Fruit fly (Drosophila melanogaster): ENCODE data around the gene Ucp4C.
A peak's percentile ranks its signal among the peaks of the same experiment; 100 is the strongest.

The Ucp4C gene

dm6 chr2L:5980862-5981432 is 12.6 kb downstream of the Ucp4C start, which contains the start of gene chic (continued):
- TF ChIP-seq Dad (GFP tag; optimal IDR thresholded peaks at IDR 0.05) (peak; percentile 13), fd64A (GFP tag; optimal IDR thresholded peaks at IDR 0.05) (no peak), CG13296 (GFP tag; optimal IDR thresholded peaks at IDR 0.05) (no peak)

- TF ChIP-seq fd64A (GFP tag; optimal IDR thresholded peaks at IDR 0.05) (peak; percentile 25), dm (GFP tag; optimal IDR thresholded peaks at IDR 0.05) (peak; percentile 85), CG11723 (GFP tag; optimal IDR thresholded peaks at IDR 0.05) (no peak), Hmx (GFP tag; optimal IDR thresholded peaks at IDR 0.05) (no peak), crol (GFP tag; IDR thresholded peaks at IDR 0.05) (no peak), Hand (GFP tag; optimal IDR thresholded peaks at IDR 0.05) (no peak), pum (GFP tag; optimal IDR thresholded peaks at IDR 0.05) (no peak), chm (GFP tag; IDR thresholded peaks at IDR 0.05) (no peak), CG8944 (GFP tag; optimal IDR thresholded peaks at IDR 0.05) (no peak), ap (GFP tag; IDR thresholded peaks at IDR 0.05) (no peak), CG12071 (GFP tag; optimal IDR thresholded peaks at IDR 0.05) (peak; percentile 29), Aef1 (GFP tag; IDR thresholded peaks at IDR 0.05) (no peak), Neu2 (GFP tag; optimal IDR thresholded peaks at IDR 0.05; ENCODE audit: borderline replicate concordance) (no peak), sna (GFP tag; IDR thresholded peaks at IDR 0.05; ENCODE audit: partially characterized antibody) (no peak), CG15011 (GFP tag; optimal IDR thresholded peaks at IDR 0.05) (peak; percentile 23), zen (tag; optimal IDR thresholded peaks at IDR 0.05) (peak; percentile 40), CG2116 (GFP tag; optimal IDR thresholded peaks at IDR 0.05) (peak; percentile 51), jigr1 (GFP tag; IDR thresholded peaks at IDR 0.05) (no peak), pnt (GFP tag; optimal IDR thresholded peaks at IDR 0.05) (no peak), ems (GFP tag; optimal IDR thresholded peaks at IDR 0.05) (no peak), CG16863 (GFP tag; optimal IDR thresholded peaks at IDR 0.05) (no peak), CG10147 (GFP tag; optimal IDR thresholded peaks at IDR 0.05) (peak; percentile 15), ci (GFP tag; IDR thresholded peaks at IDR 0.05) (no peak), twi (tag; optimal IDR thresholded peaks at IDR 0.05) (peak; percentile 45), Side (GFP tag; optimal IDR thresholded peaks at IDR 0.05) (no peak), CG11695 (GFP tag; IDR thresholded peaks at IDR 0.05) (no peak), fd102C (GFP tag; optimal IDR thresholded peaks at IDR 0.05) (no peak), CG6654 (GFP tag; optimal IDR thresholded peaks at IDR 0.05) (no peak), zfh1 (GFP tag; IDR thresholded peaks at IDR 0.05) (no peak), oc (tag; optimal IDR thresholded peaks at IDR 0.05) (no peak), Dad (GFP tag; optimal IDR thresholded peaks at IDR 0.05) (no peak), CG10565 (GFP tag; optimal IDR thresholded peaks at IDR 0.05) (no peak), CG16813 (GFP tag; IDR thresholded peaks at IDR 0.05; ENCODE audit: partially characterized antibody) (no peak), caup (GFP tag; optimal IDR thresholded peaks at IDR 0.05; ENCODE audit: severe bottlenecking) (peak; percentile 67), CG6689 (GFP tag; IDR thresholded peaks at IDR 0.05) (no peak), CG2129 (GFP tag; IDR thresholded peaks at IDR 0.05; ENCODE audit: partially characterized antibody) (no peak), CG8924 (tag; optimal IDR thresholded peaks at IDR 0.05) (peak; percentile 27), Nf-YB (GFP tag; optimal IDR thresholded peaks at IDR 0.05) (no peak), sim (GFP tag; IDR thresholded peaks at IDR 0.05) (no peak), CG7372 (GFP tag; IDR thresholded peaks at IDR 0.05) (no peak), schlank (tag; optimal IDR thresholded peaks at IDR 0.05) (peak; percentile 19), CG18262 (tag; optimal IDR thresholded peaks at IDR 0.05) (no peak), scrt (GFP tag; optimal IDR thresholded peaks at IDR 0.05) (no peak), ranshi (GFP tag; IDR thresholded peaks at IDR 0.05) (no peak), CG7271 (tag; optimal IDR thresholded peaks at IDR 0.05) (peak; percentile 45)
Observed at dm6 chr2L:5981433-5982333, 13.3 kb downstream of the Ucp4C start, which contains the start of gene eIF4A. Gene eIF4A, plus strand, starts transcription at chr2L:5981764.
